Worm (Caenorhabditis elegans) whole organism, L4 larva: ENCODE measurements around the gene ttr-47.

Experiments used
- F10B5.3 ChIP-seq: sonication (generic microtip); optimal IDR thresholded peaks from 2 replicates; lab custom pipeline; 2016; ENCODE audit warnings: mild to moderate bottlenecking, missing genetic modification characterization, missing compliant biosample characterization
- F49E8.2 ChIP-seq: sonication (generic microtip); optimal IDR thresholded peaks from 2 replicates; lab custom pipeline; 2016; ENCODE audit warnings: missing compliant biosample characterization, mild to moderate bottlenecking, missing genetic modification characterization, borderline replicate concordance
- R02D3.7 ChIP-seq: fragments of 150-350 bp; sonication (generic microtip); optimal IDR thresholded peaks from 3 replicates; lab custom pipeline; 2014; ENCODE audit warnings: missing biosample characterization, missing genetic modification characterization
- Y105C5A.15 ChIP-seq: fragments of 200-800 bp; sonication (Bioruptor generic); IDR thresholded peaks from 2 replicates; pipeline ENCODE4 v1.3.6; 2022; ENCODE audit warnings: missing genetic modification characterization, missing compliant biosample characterization
- Y5F2A.4 ChIP-seq: fragments of 200-800 bp; sonication (Bioruptor generic); optimal IDR thresholded peaks from 2 replicates; lab custom pipeline; 2018; ENCODE audit warnings: mild to moderate bottlenecking, missing genetic modification characterization, missing compliant biosample characterization
- Y75B8A.6 ChIP-seq: fragments of 200-800 bp; sonication (Bioruptor generic); IDR thresholded peaks from 2 replicates; pipeline ENCODE4 v1.3.6; 2022; ENCODE audit warnings: missing genetic modification reagents, missing genetic modification characterization, missing compliant biosample characterization
- ZK546.5 ChIP-seq, 2 experiments: sonication (generic microtip); optimal IDR thresholded peaks; 2 replicates each; lab custom pipeline; 2017; ENCODE audit warnings: missing biosample characterization in 2 of 2, missing genetic modification characterization in 2 of 2
- aha-1 ChIP-seq: fragments of 150-350 bp; peaks from one replicate; lab custom pipeline; 2014; ENCODE audit warnings: missing biosample characterization, missing genetic modification characterization
- ama-1 ChIP-seq: fragments of 150-350 bp; optimal IDR thresholded peaks from 2 replicates; lab custom pipeline; 2014; ENCODE audit warnings: inconsistent platforms, mixed read lengths
- ceh-28 ChIP-seq: fragments of 150-350 bp; optimal IDR thresholded peaks from 2 replicates; lab custom pipeline; 2014; ENCODE audit warnings: missing biosample characterization, missing genetic modification reagents, missing genetic modification characterization
- ceh-32 ChIP-seq: sonication (generic microtip); optimal IDR thresholded peaks from 2 replicates; lab custom pipeline; 2016; ENCODE audit warnings: mild to moderate bottlenecking, missing genetic modification characterization, missing compliant biosample characterization; ENCODE audit not compliant: poor library complexity
- ceh-44 ChIP-seq: fragments of 200-800 bp; sonication (Bioruptor generic); IDR thresholded peaks from 2 replicates; pipeline ENCODE4 v1.3.6; 2022; ENCODE audit warnings: missing genetic modification reagents, missing genetic modification characterization, missing compliant biosample characterization
- daf-16 ChIP-seq, 3 experiments: sonication (generic microtip); optimal IDR thresholded peaks; 2 replicates each; lab custom pipeline; 2016 to 2017; ENCODE audit warnings: missing genetic modification characterization in 3 of 3, missing genetic modification reagents in 3 of 3, mild to moderate bottlenecking in 2 of 3, missing compliant biosample characterization in 2 of 3, missing biosample characterization in 1 of 3, moderate library complexity in 1 of 3
- dmd-6 ChIP-seq: fragments of 200-800 bp; sonication (Bioruptor generic); IDR thresholded peaks from 2 replicates; pipeline ENCODE4 v1.3.6; 2022; ENCODE audit warnings: missing genetic modification reagents, missing genetic modification characterization, missing compliant biosample characterization
- dve-1 ChIP-seq: sonication (generic microtip); optimal IDR thresholded peaks from 2 replicates; lab custom pipeline; 2017; ENCODE audit warnings: antibody characterized with exemption, mild to moderate bottlenecking, missing genetic modification characterization, missing compliant biosample characterization; ENCODE audit not compliant: insufficient read depth
- gei-8 ChIP-seq: fragments of 200-800 bp; sonication (Bioruptor generic); optimal IDR thresholded peaks from 2 replicates; lab custom pipeline; 2018; ENCODE audit warnings: mild to moderate bottlenecking, missing genetic modification characterization, missing compliant biosample characterization
- hif-1 ChIP-seq, 2 experiments: sonication (generic microtip); optimal IDR thresholded peaks; 2 replicates each; lab custom pipeline; 2016 to 2017; ENCODE audit warnings: missing compliant biosample characterization in 2 of 2, missing genetic modification characterization in 2 of 2, missing genetic modification reagents in 2 of 2, missing genotype in 2 of 2, mild to moderate bottlenecking in 1 of 2
- hlh-11 ChIP-seq: fragments of 200-800 bp; sonication (Bioruptor generic); optimal IDR thresholded peaks from 2 replicates; lab custom pipeline; 2018; ENCODE audit warnings: mild to moderate bottlenecking, missing genetic modification characterization, missing compliant biosample characterization
- hlh-30 ChIP-seq: sonication (generic microtip); optimal IDR thresholded peaks from 2 replicates; lab custom pipeline; 2017; ENCODE audit warnings: antibody characterized with exemption, mild to moderate bottlenecking, missing genetic modification characterization, missing compliant biosample characterization; ENCODE audit not compliant: insufficient read depth
- hmg-1.1 ChIP-seq: fragments of 200-800 bp; sonication (Bioruptor generic); IDR thresholded peaks from 2 replicates; pipeline ENCODE4 v1.3.6; 2022; ENCODE audit warnings: missing genetic modification reagents, missing genetic modification characterization, missing compliant biosample characterization
- lim-7 ChIP-seq: fragments of 200-800 bp; sonication (Bioruptor generic); IDR thresholded peaks from 2 replicates; pipeline ENCODE4 v1.3.6; 2022; ENCODE audit warnings: missing genetic modification characterization, missing compliant biosample characterization
- lin-15B ChIP-seq: fragments of 150-350 bp; sonication (generic microtip); optimal IDR thresholded peaks from 3 replicates; lab custom pipeline; 2014; ENCODE audit warnings: missing biosample characterization, missing genetic modification characterization
- lin-29 ChIP-seq: fragments of 200-800 bp; sonication (Bioruptor generic); IDR thresholded peaks from 2 replicates; pipeline ENCODE4 v1.3.6; 2022; ENCODE audit warnings: missing genetic modification reagents, missing genetic modification characterization, missing compliant biosample characterization
- madf-9 ChIP-seq: fragments of 200-800 bp; sonication (Bioruptor generic); conservative IDR thresholded peaks from 2 replicates; pipeline ENCODE4 v1.3.6; 2022; ENCODE audit warnings: missing genetic modification reagents, missing genetic modification characterization, missing compliant biosample characterization
- mxl-2 ChIP-seq: fragments of 200-800 bp; sonication (Bioruptor generic); conservative IDR thresholded peaks from 2 replicates; pipeline ENCODE4 v1.3.6; 2022; ENCODE audit warnings: missing genetic modification reagents, missing genetic modification characterization, missing compliant biosample characterization
- mxl-3 ChIP-seq: fragments of 200-800 bp; sonication (Bioruptor generic); optimal IDR thresholded peaks from 2 replicates; lab custom pipeline; 2018; ENCODE audit warnings: mild to moderate bottlenecking, missing genetic modification characterization, missing compliant biosample characterization
- nhr-10 ChIP-seq: fragments of 150-350 bp; optimal IDR thresholded peaks from 2 replicates; lab custom pipeline; 2014; ENCODE audit warnings: missing biosample characterization, missing genetic modification characterization
- nhr-11 ChIP-seq: fragments of 150-350 bp; optimal IDR thresholded peaks from 2 replicates; lab custom pipeline; 2014; ENCODE audit warnings: missing biosample characterization, missing genetic modification characterization
- nhr-76 ChIP-seq: fragments of 150-350 bp; optimal IDR thresholded peaks from 2 replicates; lab custom pipeline; 2014; ENCODE audit warnings: missing biosample characterization, missing genetic modification characterization
- pha-4 ChIP-seq, 2 experiments: fragments of 150-350 bp in 1 of 2; fragments of 200-800 bp in 1 of 2; sonication (Bioruptor generic) in 1 of 2; IDR thresholded peaks in 1 of 2; optimal IDR thresholded peaks in 1 of 2; 2 replicates each; pipeline versions ENCODE4 v1.3.6 to Lab custom; 2014 to 2022; ENCODE audit warnings: missing genetic modification characterization in 2 of 2, missing genetic modification reagents in 2 of 2, missing biosample characterization in 1 of 2, missing compliant biosample characterization in 1 of 2
- php-3 ChIP-seq: fragments of 200-800 bp; sonication (Bioruptor generic); IDR thresholded peaks from 2 replicates; pipeline ENCODE4 v1.3.6; 2022; ENCODE audit warnings: missing genetic modification reagents, missing genetic modification characterization, missing compliant biosample characterization
- rbr-2 ChIP-seq: sonication (generic microtip); optimal IDR thresholded peaks from 2 replicates; lab custom pipeline; 2016; ENCODE audit warnings: missing genotype, missing genetic modification characterization, missing compliant biosample characterization
- set-16 ChIP-seq: fragments of 200-800 bp; sonication (Bioruptor generic); IDR thresholded peaks from 2 replicates; pipeline ENCODE4 v1.3.6; 2022; ENCODE audit warnings: missing genetic modification reagents, missing genetic modification characterization, missing compliant biosample characterization
- unc-130 ChIP-seq: sonication (generic microtip); optimal IDR thresholded peaks from 2 replicates; lab custom pipeline; 2016; ENCODE audit warnings: missing genetic modification reagents, missing genetic modification characterization, missing compliant biosample characterization
- unc-39 ChIP-seq: sonication (generic microtip); optimal IDR thresholded peaks from 2 replicates; lab custom pipeline; 2017; ENCODE audit warnings: missing biosample characterization, missing genetic modification characterization
- unc-62 ChIP-seq, 3 experiments: fragments of 150-350 bp in 1 of 3; sonication (generic microtip); optimal IDR thresholded peaks in 2 of 3; peaks in 1 of 3; 1 replicate in 1 of 3; 2 replicates in 2 of 3; lab custom pipeline; 2014 to 2017; ENCODE audit warnings: missing biosample characterization in 3 of 3, missing genetic modification characterization in 3 of 3, missing genetic modification reagents in 3 of 3, missing genotype in 1 of 3
- zag-1 ChIP-seq: fragments of 150-350 bp; optimal IDR thresholded peaks from 2 replicates; lab custom pipeline; 2014; ENCODE audit warnings: missing biosample characterization, missing genetic modification characterization
- zfp-3 ChIP-seq: fragments of 200-800 bp; sonication (Bioruptor generic); conservative IDR thresholded peaks from 2 replicates; pipeline ENCODE4 v1.3.6; 2022; ENCODE audit warnings: missing genetic modification reagents, missing genetic modification characterization, missing compliant biosample characterization
- zip-2 ChIP-seq: fragments of 150-350 bp; optimal IDR thresholded peaks from 2 replicates; lab custom pipeline; 2014; ENCODE audit warnings: missing biosample characterization, missing genetic modification characterization

ttr-47 gene

ce11 chrV:8939424-8940065, 16.7 kb downstream of the ttr-47 start (continued):
- TF ChIP-seq daf-16 (GFP tag; optimal IDR thresholded peaks at IDR 0.05; lab: Kevin White, UChicago) = peak in 1 of 2 experiments; percentile 58
- TF ChIP-seq daf-16 (tag; optimal IDR thresholded peaks at IDR 0.05; lab: Kevin White, UChicago) = peak; percentile 42
- TF ChIP-seq zfp-3 = peak; percentile 88
- peak; percentile 59 for TF ChIP-seq ama-1 (lab: Kevin White, UChicago)
- TF ChIP-seq lim-7 (GFP tag; lab: Robert Waterston, UW) = 0 out of 2 replicates have a peak, but pooled peaks have one; percentile 35
- no peak for TF ChIP-seq gei-8
- peak; percentile 38; the same call in 1 of the 2 replicates for TF ChIP-seq lin-29 (GFP tag; lab: Robert Waterston, UW)
- TF ChIP-seq aha-1 (tag; lab: Kevin White, UChicago) = peak; percentile 87
- TF ChIP-seq R02D3.7 (tag; lab: Kevin White, UChicago) = no peak
- TF ChIP-seq madf-9 (GFP tag; lab: Robert Waterston, UW) = peak; percentile 57; the same call in 1 of the 2 replicates
- no peak for TF ChIP-seq ceh-32 (tag; lab: Kevin White, UChicago)
- no peak for TF ChIP-seq F49E8.2 (tag; lab: Kevin White, UChicago)
- TF ChIP-seq hlh-11 (tag; lab: Kevin White, UChicago) = peak; percentile 47
- no peak for TF ChIP-seq mxl-2 (GFP tag; lab: Robert Waterston, UW)
- TF ChIP-seq lin-15B (tag; lab: Kevin White, UChicago) = no peak
- TF ChIP-seq zip-2 (tag; lab: Kevin White, UChicago) = peak; percentile 55
- TF ChIP-seq php-3 = 0 out of 2 replicates have a peak, but pooled peaks have one; percentile 48
- peak; percentile 37 for TF ChIP-seq dve-1 (tag; lab: Kevin White, UChicago)
- peak; percentile 11 for TF ChIP-seq rbr-2 (tag; lab: Kevin White, UChicago)
- TF ChIP-seq nhr-10 (tag; lab: Kevin White, UChicago) = no peak

- TF ChIP-seq ZK546.5 (tag; optimal IDR thresholded peaks at IDR 0.05; lab: Kevin White, UChicago) = no peak
- no peak for TF ChIP-seq ceh-28 (tag; lab: Kevin White, UChicago)
- TF ChIP-seq Y5F2A.4 = no peak
- no peak for TF ChIP-seq hif-1 (tag; optimal IDR thresholded peaks at IDR 0.05; lab: Kevin White, UChicago)
- TF ChIP-seq rbr-2 (tag; lab: Kevin White, UChicago) = no peak
- no peak for TF ChIP-seq Y105C5A.15 (GFP tag; lab: Robert Waterston, UW)
- TF ChIP-seq set-16 (GFP tag; lab: Robert Waterston, UW) = peak; percentile 95
- TF ChIP-seq unc-62 (GFP tag; optimal IDR thresholded peaks at IDR 0.05 in 1 of 2; lab: Kevin White, UChicago) = peak in 1 of 2 experiments; percentile 42
- no peak for TF ChIP-seq unc-62 (tag; optimal IDR thresholded peaks at IDR 0.05; lab: Kevin White, UChicago)
- no peak for TF ChIP-seq pha-4 (GFP tag; IDR thresholded peaks at IDR 0.05; lab: Robert Waterston, UW)
- TF ChIP-seq pha-4 (tag; optimal IDR thresholded peaks at IDR 0.05; lab: Kevin White, UChicago) = no peak
These were observed 17.5 kb downstream of the ttr-47 start for ce11 chrV:8940419-8940818.

ce11 chrV:8942437-8942978, 19.6 kb downstream of the ttr-47 start:
- TF ChIP-seq nhr-11 (tag; lab: Kevin White, UChicago) = no peak
- peak; percentile 71 for TF ChIP-seq hlh-30 (tag; lab: Kevin White, UChicago)
- no peak for TF ChIP-seq unc-39 (tag; lab: Kevin White, UChicago)
- no peak for TF ChIP-seq ceh-44 (GFP tag; lab: Robert Waterston, UW)
- no peak for TF ChIP-seq F10B5.3 (tag; lab: Kevin White, UChicago)
- no peak for TF ChIP-seq dmd-6 (GFP tag; lab: Robert Waterston, UW)
- no peak for TF ChIP-seq hmg-1.1
- no peak for TF ChIP-seq unc-130
- TF ChIP-seq nhr-76 (tag; lab: Kevin White, UChicago) = no peak
- peak; percentile 7 for TF ChIP-seq mxl-3 (GFP tag; lab: Kevin White, UChicago)
- peak; percentile 22 for TF ChIP-seq aha-1 (tag; lab: Kevin White, UChicago)
- no peak for TF ChIP-seq Y75B8A.6 (GFP tag; lab: Robert Waterston, UW)
- TF ChIP-seq gei-8 = no peak
- TF ChIP-seq zag-1 = no peak
- TF ChIP-seq, all 104 proteins: peak for 3
